Fruit fly (Drosophila melanogaster) whole organism, wandering third instar larva: Measurements from ENCODE around the gene NaPi-III.

Source experiments
- Abd-B ChIP-seq: fragments of >200 bp; optimal IDR thresholded peaks from 2 replicates; lab custom pipeline; 2017; ENCODE audit warnings: missing biosample characterization, missing genetic modification characterization
- CG32264 ChIP-seq: fragments of 200-800 bp; sonication (Bioruptor generic); optimal IDR thresholded peaks from 2 replicates; lab custom pipeline; 2016; ENCODE audit warnings: missing biosample characterization, missing genetic modification characterization
- CG9705 ChIP-seq: fragments of 200-800 bp; sonication (Bioruptor generic); optimal IDR thresholded peaks from 2 replicates; lab custom pipeline; 2018; ENCODE audit warnings: missing biosample characterization, mild to moderate bottlenecking, missing genetic modification characterization
- CrebA ChIP-seq: fragments of 200-800 bp; sonication (Bioruptor generic); optimal IDR thresholded peaks from 2 replicates; lab custom pipeline; 2016; ENCODE audit warnings: missing biosample characterization, mild to moderate bottlenecking, missing genetic modification characterization, borderline replicate concordance
- Dfd ChIP-seq: fragments of >200 bp; optimal IDR thresholded peaks from 2 replicates; lab custom pipeline; 2017; ENCODE audit warnings: missing biosample characterization, missing genetic modification characterization
- Dif ChIP-seq: fragments of 200-275, 200-300 bp; sonication (Bioruptor generic); optimal IDR thresholded peaks from 2 replicates; lab custom pipeline; 2018; ENCODE audit warnings: missing biosample characterization, missing genetic modification characterization; ENCODE audit not compliant: partially characterized antibody
- GATAd ChIP-seq: sonication (Bioruptor generic); optimal IDR thresholded peaks from 2 replicates; lab custom pipeline; 2016; ENCODE audit warnings: missing biosample characterization, missing genetic modification characterization
- HLH106 ChIP-seq: fragments of 200-800 bp; optimal IDR thresholded peaks from 3 replicates; lab custom pipeline; 2019; ENCODE audit warnings: missing biosample characterization, mild to moderate bottlenecking, missing genetic modification characterization, moderate library complexity
- Hnf4 ChIP-seq: fragments of 200-800 bp; sonication (Bioruptor generic); optimal IDR thresholded peaks from 2 replicates; lab custom pipeline; 2016; ENCODE audit warnings: missing biosample characterization, mild to moderate bottlenecking, missing genetic modification characterization
- Hr78 ChIP-seq: fragments of >200 bp; optimal IDR thresholded peaks from 2 replicates; lab custom pipeline; 2017; ENCODE audit warnings: missing biosample characterization, missing genetic modification characterization
- Hr83 ChIP-seq: fragments of 200-300 bp; sonication (Bioruptor generic); optimal IDR thresholded peaks from 2 replicates; lab custom pipeline; 2016; ENCODE audit warnings: missing biosample characterization, mild to moderate bottlenecking, missing genetic modification characterization, moderate library complexity; ENCODE audit not compliant: poor library complexity, severe bottlenecking
- Jra ChIP-seq: sonication (Bioruptor generic); optimal IDR thresholded peaks from 2 replicates; lab custom pipeline; 2016; ENCODE audit warnings: missing biosample characterization, missing genetic modification characterization
- Mio ChIP-seq: sonication (Bioruptor generic); optimal IDR thresholded peaks from 2 replicates; lab custom pipeline; 2016; ENCODE audit warnings: missing biosample characterization, missing genetic modification characterization
- Myc ChIP-seq: fragments of >200 bp; optimal IDR thresholded peaks from 2 replicates; lab custom pipeline; 2017
- N ChIP-seq: fragments of >200 bp; optimal IDR thresholded peaks from 2 replicates; lab custom pipeline; 2018; ENCODE audit warnings: missing biosample characterization, missing external identifiers, missing genetic modification characterization
- OdsH ChIP-seq: fragments of 200-800 bp; sonication (Bioruptor generic); optimal IDR thresholded peaks from 2 replicates; lab custom pipeline; 2016; ENCODE audit warnings: missing biosample characterization, mild to moderate bottlenecking, missing genetic modification characterization
- Rel ChIP-seq, 2 experiments: fragments of 200-800 bp; sonication (Bioruptor generic) in 1 of 2; optimal IDR thresholded peaks; 2 replicates in 1 of 2; 3 replicates in 1 of 2; lab custom pipeline; 2016 to 2019; ENCODE audit warnings: mild to moderate bottlenecking in 2 of 2, missing biosample characterization in 2 of 2, missing genetic modification characterization in 2 of 2, moderate library complexity in 1 of 2
- Sp1 ChIP-seq: fragments of 200-800 bp; sonication (Bioruptor generic); optimal IDR thresholded peaks from 3 replicates; lab custom pipeline; 2019; ENCODE audit warnings: missing biosample characterization, mild to moderate bottlenecking, missing genetic modification characterization, moderate library complexity
- Vsx2 ChIP-seq: fragments of 200-300, 225-300 bp; sonication (Bioruptor generic); optimal IDR thresholded peaks from 2 replicates; lab custom pipeline; 2018; ENCODE audit warnings: missing biosample characterization, missing genetic modification characterization; ENCODE audit not compliant: partially characterized antibody
- br ChIP-seq: fragments of 200-800 bp; sonication (Bioruptor generic); optimal IDR thresholded peaks from 2 replicates; lab custom pipeline; 2016; ENCODE audit warnings: missing biosample characterization, missing genetic modification characterization
- brk ChIP-seq: fragments of 200-800 bp; sonication (Bioruptor generic); optimal IDR thresholded peaks from 2 replicates; lab custom pipeline; 2016; ENCODE audit warnings: missing biosample characterization, mild to moderate bottlenecking, missing genetic modification characterization
- dl ChIP-seq, 2 experiments: fragments of 175-275, 200-275 bp in 1 of 2; fragments of 200-275 bp in 1 of 2; sonication (Bioruptor generic); optimal IDR thresholded peaks; lab custom pipeline; 2018; ENCODE audit warnings: mild to moderate bottlenecking in 2 of 2, missing biosample characterization in 2 of 2, missing genetic modification characterization in 2 of 2, moderate library complexity in 2 of 2; ENCODE audit not compliant: partially characterized antibody in 2 of 2, insufficient read depth in 1 of 2
- dmrt93B ChIP-seq: fragments of 200-800 bp; sonication (Bioruptor generic); optimal IDR thresholded peaks from 2 replicates; lab custom pipeline; 2018; ENCODE audit warnings: missing biosample characterization, mild to moderate bottlenecking, missing genetic modification characterization
- dsf ChIP-seq: sonication (Bioruptor generic); optimal IDR thresholded peaks from 2 replicates; lab custom pipeline; 2016; ENCODE audit warnings: missing biosample characterization, missing genetic modification characterization, borderline replicate concordance
- ey ChIP-seq: fragments of 200-800 bp; sonication (Bioruptor generic); optimal IDR thresholded peaks from 2 replicates; lab custom pipeline; 2016; ENCODE audit warnings: missing biosample characterization, missing genetic modification characterization
- foxo ChIP-seq, 2 experiments: fragments of 200-800 bp; sonication (Bioruptor generic); optimal IDR thresholded peaks; 2 replicates in 1 of 2; 3 replicates in 1 of 2; lab custom pipeline; 2016 to 2017; ENCODE audit warnings: missing biosample characterization in 2 of 2, missing genetic modification characterization in 2 of 2
- fru ChIP-seq: fragments of 200-800 bp; sonication (Bioruptor generic); optimal IDR thresholded peaks from 3 replicates; lab custom pipeline; 2016; ENCODE audit warnings: missing biosample characterization, mild to moderate bottlenecking, missing genetic modification characterization
- h ChIP-seq: fragments of 200-800 bp; sonication (Bioruptor generic); optimal IDR thresholded peaks from 3 replicates; lab custom pipeline; 2016; ENCODE audit warnings: missing biosample characterization, mild to moderate bottlenecking, missing genetic modification characterization
- jim ChIP-seq: fragments of 175-275, 200-325 bp; sonication (Bioruptor generic); optimal IDR thresholded peaks from 2 replicates; lab custom pipeline; 2016; ENCODE audit warnings: missing biosample characterization, mild to moderate bottlenecking, missing genetic modification characterization
- lola ChIP-seq: fragments of >200 bp; optimal IDR thresholded peaks from 2 replicates; lab custom pipeline; 2017; ENCODE audit warnings: missing biosample characterization, missing genetic modification characterization
- pan ChIP-seq: fragments of >200 bp; optimal IDR thresholded peaks from 2 replicates; lab custom pipeline; 2017
- psq ChIP-seq: fragments of 200-800 bp; sonication (Bioruptor generic); optimal IDR thresholded peaks from 3 replicates; lab custom pipeline; 2017; ENCODE audit warnings: missing biosample characterization, mild to moderate bottlenecking, missing genetic modification characterization, moderate library complexity
- rgr ChIP-seq: fragments of 200-800 bp; sonication (Bioruptor generic); optimal IDR thresholded peaks from 3 replicates; lab custom pipeline; 2016; ENCODE audit warnings: missing biosample characterization, mild to moderate bottlenecking, missing genetic modification characterization
- sage ChIP-seq: fragments of 200-800 bp; sonication (Bioruptor generic); optimal IDR thresholded peaks from 2 replicates; lab custom pipeline; 2016; ENCODE audit warnings: missing biosample characterization, mild to moderate bottlenecking, missing genetic modification characterization
- sv ChIP-seq: fragments of 200-800 bp; sonication (Bioruptor generic); optimal IDR thresholded peaks from 3 replicates; lab custom pipeline; 2016; ENCODE audit warnings: missing biosample characterization, missing genetic modification characterization
- tai ChIP-seq: sonication (Bioruptor generic); optimal IDR thresholded peaks from 2 replicates; lab custom pipeline; 2016; ENCODE audit warnings: missing biosample characterization, missing genetic modification characterization
- usp ChIP-seq: fragments of >200 bp; optimal IDR thresholded peaks from 2 replicates; lab custom pipeline; 2017; ENCODE audit warnings: missing biosample characterization, missing genetic modification characterization
- woc ChIP-seq: sonication (Bioruptor generic); optimal IDR thresholded peaks from 2 replicates; lab custom pipeline; 2016; ENCODE audit warnings: missing biosample characterization, mild to moderate bottlenecking, missing genetic modification characterization

Gene NaPi-III

DNA sequence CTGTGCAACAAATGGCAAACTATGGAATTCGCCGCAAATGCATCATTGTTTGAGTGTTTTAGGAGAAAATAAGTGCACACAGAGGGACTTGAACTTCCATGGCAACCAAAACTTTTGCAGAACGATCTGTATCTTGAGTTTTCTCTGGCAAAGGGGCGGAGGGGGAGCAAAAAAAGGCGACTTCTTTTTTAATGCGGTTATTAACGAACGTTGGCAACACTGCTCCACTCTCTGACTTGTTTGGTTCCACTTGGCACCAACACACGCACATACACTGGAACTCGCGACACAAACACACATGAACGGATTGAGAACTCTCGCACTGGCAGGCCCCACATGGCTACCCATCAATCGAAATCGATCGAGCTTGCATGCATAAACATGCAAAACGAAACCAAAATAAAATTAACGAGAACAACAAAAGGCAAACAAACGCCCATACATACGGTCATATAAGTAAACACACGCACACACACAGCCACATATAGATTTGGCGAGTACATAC, 3.7 kb upstream of the NaPi-III start:
- no peak for TF ChIP-seq tai (GFP tag; lab: Kevin White, UChicago)
- no peak for TF ChIP-seq Vsx2 (GFP tag; lab: Kevin White, UChicago)
- TF ChIP-seq sv: no peak
- peak; percentile 41 for TF ChIP-seq psq (GFP tag; lab: Kevin White, UChicago)
- no peak for TF ChIP-seq brk (GFP tag; lab: Kevin White, UChicago)
- TF ChIP-seq jim (GFP tag; lab: Kevin White, UChicago): peak; percentile 42
- TF ChIP-seq OdsH (GFP tag; lab: Kevin White, UChicago): no peak
- no peak for TF ChIP-seq lola (GFP tag; lab: Kevin White, UChicago)
- peak; percentile 6 for TF ChIP-seq dmrt93B (GFP tag; lab: Kevin White, UChicago)
- TF ChIP-seq GATAd (GFP tag; lab: Kevin White, UChicago): no peak
- no peak for TF ChIP-seq rgr (GFP tag; lab: Kevin White, UChicago)
- peak; percentile 18 for TF ChIP-seq ey
- no peak for TF ChIP-seq Jra (GFP tag; lab: Kevin White, UChicago)
- peak; percentile 30 for TF ChIP-seq HLH106 (tag; lab: Kevin White, UChicago)
- no peak for TF ChIP-seq CG32264 (GFP tag; lab: Kevin White, UChicago)
- TF ChIP-seq CrebA: no peak
- TF ChIP-seq, all 38 proteins: peak for 5

dm6 chr3L:11119901-11120418, 3.2 kb upstream of the NaPi-III start:
- TF ChIP-seq GATAd (GFP tag; lab: Kevin White, UChicago) (no peak), Abd-B (GFP tag; lab: Kevin White, UChicago) (no peak), Sp1 (GFP tag; lab: Kevin White, UChicago) (no peak), dsf (no peak), psq (GFP tag; lab: Kevin White, UChicago) (peak; percentile 18), N (GFP tag; lab: Kevin White, UChicago) (peak; percentile 82), sv (peak; percentile 3), h (GFP tag; lab: Kevin White, UChicago) (peak; percentile 34), Jra (GFP tag; lab: Kevin White, UChicago) (no peak), tai (GFP tag; lab: Kevin White, UChicago) (no peak), jim (GFP tag; lab: Kevin White, UChicago) (peak; percentile 12), Dif (GFP tag; lab: Kevin White, UChicago) (no peak)

DNA sequence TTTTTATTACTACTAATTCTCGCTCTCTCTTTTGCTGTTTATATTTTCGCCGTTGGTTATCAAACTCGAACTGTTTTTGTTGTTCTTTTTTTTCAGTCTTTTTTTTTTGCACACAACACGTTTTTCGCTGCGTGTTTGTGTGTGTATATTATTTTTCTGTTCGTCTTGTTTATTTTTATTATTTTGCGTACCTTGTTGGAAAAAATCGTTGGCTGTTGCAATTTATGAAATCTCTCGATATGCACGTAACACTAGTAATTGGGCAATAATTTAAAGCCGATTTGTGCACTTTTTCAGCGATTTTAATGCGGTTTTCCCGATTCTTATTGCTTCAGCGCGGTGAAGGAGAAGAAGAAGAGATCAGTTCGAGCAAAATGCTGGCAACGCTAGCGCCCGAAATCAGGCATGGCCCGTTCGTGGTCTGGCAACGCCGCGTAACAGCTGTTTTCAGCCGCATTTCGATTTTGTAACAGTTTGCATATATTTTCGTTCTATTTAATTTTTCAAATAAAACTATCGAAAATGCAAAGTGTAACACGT, 2.7 kb upstream of the NaPi-III start, which contains the start of the genes FoxK and mRpL2:
Gene FoxK (minus strand): TSS at position 365 of the 540 bp plus-strand sequence.
Gene mRpL2 (plus strand): TSS at position 429 of the 540 bp plus-strand sequence.
- TF ChIP-seq lola (GFP tag; lab: Kevin White, UChicago): no peak
- no peak for TF ChIP-seq h (GFP tag; lab: Kevin White, UChicago)
- TF ChIP-seq CG32264 (GFP tag; lab: Kevin White, UChicago): peak; percentile 12
- TF ChIP-seq N (GFP tag; lab: Kevin White, UChicago): no peak
- TF ChIP-seq Dif (GFP tag; lab: Kevin White, UChicago): peak; percentile 1
- no peak for TF ChIP-seq dl (GFP tag; optimal IDR thresholded peaks at IDR 0.05; lab: Kevin White, UChicago; ENCODE audit: insufficient read depth in 1 of 2, partially characterized antibody in 2 of 2)
- TF ChIP-seq HLH106 (tag; lab: Kevin White, UChicago): peak; percentile 25
- peak; percentile 27 for TF ChIP-seq woc (GFP tag; lab: Kevin White, UChicago)
- no peak for TF ChIP-seq tai (GFP tag; lab: Kevin White, UChicago)
- peak; percentile 55 for TF ChIP-seq psq (GFP tag; lab: Kevin White, UChicago)
- no peak for TF ChIP-seq sv
- TF ChIP-seq sage (GFP tag; lab: Kevin White, UChicago): peak; percentile 82
- TF ChIP-seq Mio (GFP tag; lab: Kevin White, UChicago): no peak
- TF ChIP-seq Vsx2 (GFP tag; lab: Kevin White, UChicago): no peak
- TF ChIP-seq Hr83 (GFP tag; lab: Kevin White, UChicago): no peak
- peak; percentile 81 for TF ChIP-seq Sp1 (GFP tag; lab: Kevin White, UChicago)
- TF ChIP-seq brk (GFP tag; lab: Kevin White, UChicago): peak; percentile 37
- peak; percentile 24 for TF ChIP-seq fru (GFP tag; lab: Kevin White, UChicago)
- TF ChIP-seq ey: no peak
- peak; percentile 14 for TF ChIP-seq Jra (GFP tag; lab: Kevin White, UChicago)
- no peak for TF ChIP-seq jim (GFP tag; lab: Kevin White, UChicago)
- TF ChIP-seq pan (lab: Kevin White, UChicago): no peak
- no peak for TF ChIP-seq Dfd (GFP tag; lab: Kevin White, UChicago)
- TF ChIP-seq OdsH (GFP tag; lab: Kevin White, UChicago): no peak
- peak; percentile 25 to 56 for TF ChIP-seq foxo (GFP tag; optimal IDR thresholded peaks at IDR 0.05; lab: Kevin White, UChicago)
- no peak for TF ChIP-seq CrebA
- no peak for TF ChIP-seq GATAd (GFP tag; lab: Kevin White, UChicago)
- TF ChIP-seq Abd-B (GFP tag; lab: Kevin White, UChicago): no peak
- TF ChIP-seq CG9705 (GFP tag; lab: Kevin White, UChicago): peak; percentile 9
- TF ChIP-seq Hnf4 (GFP tag; lab: Kevin White, UChicago): peak; percentile 46
- no peak for TF ChIP-seq usp (GFP tag; lab: Kevin White, UChicago)
- peak; percentile 87 for TF ChIP-seq Rel (GFP tag; optimal IDR thresholded peaks at IDR 0.05; lab: Kevin White, UChicago)
- peak; percentile 78 for TF ChIP-seq Rel (tag; optimal IDR thresholded peaks at IDR 0.05; lab: Kevin White, UChicago)
- no peak for TF ChIP-seq br (GFP tag; lab: Kevin White, UChicago)
- peak; percentile 38 for TF ChIP-seq rgr (GFP tag; lab: Kevin White, UChicago)
- peak; percentile 9 for TF ChIP-seq Myc (lab: Kevin White, UChicago)
- no peak for TF ChIP-seq dmrt93B (GFP tag; lab: Kevin White, UChicago)
- TF ChIP-seq dsf: peak; percentile 41
- TF ChIP-seq Hr78: no peak
